Fruit fly (Drosophila melanogaster) whole organism, pupa: ENCODE data around the gene CG12811.

Experiments used
- CG10348 ChIP-seq: fragments of 200-800 bp; sonication (Bioruptor generic); IDR thresholded peaks from 2 replicates; pipeline ENCODE4 v1.3.6; 2022; ENCODE audit warnings: missing biosample characterization, missing genetic modification characterization
- CG12605 ChIP-seq: fragments of 200-800 bp; sonication (Bioruptor generic); IDR thresholded peaks from 2 replicates; pipeline ENCODE4 v1.3.6; 2022; ENCODE audit warnings: missing biosample characterization, missing genetic modification characterization
- CG13204 ChIP-seq: fragments of 200-800 bp; sonication (Bioruptor generic); optimal IDR thresholded peaks from 2 replicates; lab custom pipeline; 2018; ENCODE audit warnings: missing biosample characterization, mild to moderate bottlenecking, missing genetic modification characterization, moderate library complexity
- CG14655 ChIP-seq: fragments of 200-800 bp; sonication (Bioruptor generic); optimal IDR thresholded peaks from 3 replicates; lab custom pipeline; 2017; ENCODE audit warnings: mild to moderate bottlenecking, missing biosample characterization, missing genetic modification reagents, missing genetic modification characterization
- CG15710 ChIP-seq: fragments of 200-800 bp; sonication (Bioruptor generic); optimal IDR thresholded peaks from 2 replicates; lab custom pipeline; 2018; ENCODE audit warnings: missing biosample characterization, mild to moderate bottlenecking, missing genetic modification characterization, moderate library complexity
- CG17806 ChIP-seq: fragments of 200-800 bp; sonication (Bioruptor generic); optimal IDR thresholded peaks from 2 replicates; lab custom pipeline; 2018; ENCODE audit warnings: missing biosample characterization, mild to moderate bottlenecking, missing genetic modification characterization, moderate library complexity
- CG32121 ChIP-seq: fragments of 200-800 bp; sonication (Bioruptor generic); IDR thresholded peaks from 2 replicates; pipeline ENCODE4 v1.3.6; 2022; ENCODE audit warnings: missing biosample characterization, missing genetic modification characterization
- CG34367 ChIP-seq: fragments of 200-800 bp; sonication (Bioruptor generic); optimal IDR thresholded peaks from 2 replicates; lab custom pipeline; 2018; ENCODE audit warnings: missing biosample characterization, mild to moderate bottlenecking, missing genetic modification characterization
- CG4496 ChIP-seq: fragments of 200-800 bp; sonication (Bioruptor generic); IDR thresholded peaks from 3 replicates; pipeline ENCODE4 v1.3.6; 2022; ENCODE audit warnings: missing biosample characterization, missing genetic modification characterization
- CG8159 ChIP-seq: fragments of 200-800 bp; sonication (Bioruptor generic); optimal IDR thresholded peaks from 3 replicates; lab custom pipeline; 2018; ENCODE audit warnings: missing biosample characterization, mild to moderate bottlenecking, missing genetic modification characterization, moderate library complexity
- CG8301 ChIP-seq: fragments of 200-800 bp; sonication (Bioruptor generic); optimal IDR thresholded peaks from 2 replicates; lab custom pipeline; 2018; ENCODE audit warnings: missing biosample characterization, mild to moderate bottlenecking, missing genetic modification characterization
- CG9948 ChIP-seq: fragments of 200-800 bp; sonication (Bioruptor generic); optimal IDR thresholded peaks from 2 replicates; lab custom pipeline; 2018; ENCODE audit warnings: missing biosample characterization, mild to moderate bottlenecking, missing genetic modification characterization, moderate library complexity
- D1 ChIP-seq: fragments of 200-800 bp; sonication (Bioruptor generic); optimal IDR thresholded peaks from 2 replicates; lab custom pipeline; 2018; ENCODE audit warnings: missing biosample characterization, mild to moderate bottlenecking, missing genetic modification characterization, moderate library complexity
- EcR ChIP-seq: fragments of 200-800 bp; sonication (Bioruptor generic); optimal IDR thresholded peaks from 3 replicates; lab custom pipeline; 2019; ENCODE audit warnings: missing biosample characterization, missing genetic modification characterization, mild to moderate bottlenecking, moderate library complexity, missing genetic modification reagents
- Ets98B ChIP-seq: fragments of 200-800 bp; sonication (Bioruptor generic); IDR thresholded peaks from 2 replicates; pipeline ENCODE4 v1.3.6; 2022; ENCODE audit warnings: missing biosample characterization, missing genetic modification characterization
- Pif1A ChIP-seq: fragments of 200-800 bp; sonication (Bioruptor generic); optimal IDR thresholded peaks from 3 replicates; lab custom pipeline; 2016; ENCODE audit warnings: missing biosample characterization, missing genetic modification characterization
- Pif1B ChIP-seq: fragments of 200-800 bp; sonication (Bioruptor generic); optimal IDR thresholded peaks from 3 replicates; lab custom pipeline; 2016; ENCODE audit warnings: missing biosample characterization, missing genetic modification characterization
- Snoo ChIP-seq: fragments of 200-800 bp; sonication (Bioruptor generic); optimal IDR thresholded peaks from 3 replicates; lab custom pipeline; 2017; ENCODE audit warnings: missing biosample characterization, mild to moderate bottlenecking, missing genetic modification characterization, inconsistent platforms
- fd96Ca ChIP-seq: fragments of 200-800 bp; sonication (Bioruptor generic); IDR thresholded peaks from 3 replicates; pipeline ENCODE4 v1.3.6; 2022; ENCODE audit warnings: missing biosample characterization, missing genetic modification characterization
- gl ChIP-seq: fragments of 200-800 bp; sonication (Bioruptor generic); optimal IDR thresholded peaks from 2 replicates; lab custom pipeline; 2018; ENCODE audit warnings: missing biosample characterization, mild to moderate bottlenecking, missing genetic modification characterization
- rn ChIP-seq: fragments of 200-800 bp; sonication (Bioruptor generic); IDR thresholded peaks from 2 replicates; pipeline ENCODE4 v1.3.6; 2022; ENCODE audit warnings: missing biosample characterization, missing genetic modification characterization

Gene CG12811

DNA sequence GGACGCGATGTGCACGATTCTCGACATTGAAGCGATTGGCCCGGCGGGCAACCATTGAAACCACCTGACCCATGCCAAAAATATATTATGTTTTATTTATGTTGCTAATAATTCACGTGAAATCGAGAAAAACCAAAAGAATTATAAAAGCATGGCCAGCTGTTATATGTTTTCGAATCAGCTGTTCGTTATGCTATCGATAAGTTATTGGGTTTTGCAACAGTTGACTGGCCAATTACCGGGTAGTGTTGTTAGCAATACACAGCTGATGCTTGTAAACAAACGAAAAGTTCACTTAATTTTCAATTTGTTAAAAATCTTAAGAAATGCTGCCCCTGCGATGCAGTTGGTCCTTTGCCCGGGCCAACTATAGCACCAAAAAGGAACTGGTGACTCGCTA lies 3.3 kb downstream of the CG12811 start, which contains the start of the genes CG11722 and mtTFB2:
Gene CG11722 (minus strand): TSS at position 200 of the 400 bp plus-strand sequence.
Gene mtTFB2 (plus strand): TSS at position 232 of the 400 bp plus-strand sequence.
- no peak for TF ChIP-seq CG12605
- no peak for TF ChIP-seq CG8301 (tag; lab: Kevin White, UChicago)
- no peak for TF ChIP-seq D1 (tag; lab: Kevin White, UChicago)
- TF ChIP-seq EcR (GFP tag; lab: Kevin White, UChicago) = no peak
- TF ChIP-seq Snoo (tag; lab: Kevin White, UChicago) = no peak
- no peak for TF ChIP-seq Ets98B (GFP tag; lab: Robert Waterston, UW)
- TF ChIP-seq CG10348 (GFP tag; lab: Robert Waterston, UW) = no peak
- no peak for TF ChIP-seq CG13204 (GFP tag; lab: Kevin White, UChicago)
- no peak for TF ChIP-seq Pif1B (GFP tag; lab: Kevin White, UChicago)
- TF ChIP-seq CG17806 (tag; lab: Kevin White, UChicago) = no peak
- TF ChIP-seq fd96Ca (GFP tag; lab: Robert Waterston, UW) = no peak
- TF ChIP-seq rn = no peak
- TF ChIP-seq CG8159 (tag; lab: Kevin White, UChicago) = no peak
- no peak for TF ChIP-seq CG4496 (GFP tag; lab: Robert Waterston, UW)
- no peak for TF ChIP-seq CG32121 (GFP tag; lab: Robert Waterston, UW)
- no peak for TF ChIP-seq gl
- TF ChIP-seq CG34367 = no peak
- no peak for TF ChIP-seq CG14655 (GFP tag; lab: Kevin White, UChicago)

DNA sequence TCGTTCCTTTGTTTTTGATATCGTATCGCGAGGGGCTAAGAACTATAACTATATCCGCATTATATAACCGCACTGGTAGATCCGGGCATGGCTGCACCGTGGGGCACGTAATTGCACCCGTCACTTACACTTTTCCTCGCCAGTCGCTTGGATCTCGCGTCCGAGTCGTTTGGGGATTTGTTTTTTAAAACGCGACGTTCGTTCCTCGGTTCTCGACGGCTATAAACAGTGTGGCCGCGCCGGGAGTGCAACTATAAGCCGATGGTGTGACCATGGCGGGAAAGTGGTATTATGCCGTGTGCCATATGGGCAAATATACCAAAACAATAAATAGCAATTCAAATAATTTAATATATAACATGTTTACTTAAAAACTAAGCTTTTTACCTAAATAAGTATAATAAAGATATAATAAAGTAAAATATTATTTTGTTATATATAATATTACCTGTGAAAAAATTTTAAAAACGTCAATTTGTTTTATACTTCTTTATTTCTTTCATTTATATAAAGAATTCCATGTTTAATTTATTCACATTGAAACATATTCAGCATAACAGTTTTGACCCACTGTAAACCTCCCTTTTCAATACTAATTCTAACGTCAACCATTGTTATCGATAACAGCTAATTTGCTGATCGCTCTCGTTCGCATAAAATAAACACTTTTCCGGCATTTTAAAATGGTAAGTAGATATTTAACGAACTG lies 5.8 kb downstream of the CG12811 start, which contains the start of the genes Mical and CG3909:
Gene Mical (minus strand): TSS at position 232 of the 709 bp plus-strand sequence.
Gene CG3909 (plus strand): TSS at position 607 of the 709 bp plus-strand sequence.
- TF ChIP-seq Pif1B (GFP tag; lab: Kevin White, UChicago) = peak; percentile 55
- no peak for TF ChIP-seq Pif1A (GFP tag; lab: Kevin White, UChicago)
- peak; percentile 83 for TF ChIP-seq CG8159 (tag; lab: Kevin White, UChicago)
- TF ChIP-seq CG15710 (tag; lab: Kevin White, UChicago) = peak; percentile 77
- TF ChIP-seq fd96Ca (GFP tag; lab: Robert Waterston, UW) = no peak
- peak; percentile 83 for TF ChIP-seq Ets98B (GFP tag; lab: Robert Waterston, UW)
- no peak for TF ChIP-seq CG14655 (GFP tag; lab: Kevin White, UChicago)
- TF ChIP-seq gl = no peak
- peak; percentile 86 for TF ChIP-seq CG12605
- TF ChIP-seq CG4496 (GFP tag; lab: Robert Waterston, UW) = peak; percentile 89
- no peak for TF ChIP-seq CG13204 (GFP tag; lab: Kevin White, UChicago)
- peak; percentile 78 for TF ChIP-seq CG9948 (tag; lab: Kevin White, UChicago)
- TF ChIP-seq CG10348 (GFP tag; lab: Robert Waterston, UW) = no peak
- peak; percentile 67 for TF ChIP-seq CG34367
- TF ChIP-seq CG8301 (tag; lab: Kevin White, UChicago) = peak; percentile 61
- TF ChIP-seq D1 (tag; lab: Kevin White, UChicago) = peak; percentile 77
- peak; percentile 76 for TF ChIP-seq CG17806 (tag; lab: Kevin White, UChicago)
- TF ChIP-seq CG32121 (GFP tag; lab: Robert Waterston, UW) = peak; percentile 84
- TF ChIP-seq Snoo (tag; lab: Kevin White, UChicago) = peak; percentile 68
- peak; percentile 4 for TF ChIP-seq EcR (GFP tag; lab: Kevin White, UChicago)
- TF ChIP-seq rn = peak; percentile 76

DNA sequence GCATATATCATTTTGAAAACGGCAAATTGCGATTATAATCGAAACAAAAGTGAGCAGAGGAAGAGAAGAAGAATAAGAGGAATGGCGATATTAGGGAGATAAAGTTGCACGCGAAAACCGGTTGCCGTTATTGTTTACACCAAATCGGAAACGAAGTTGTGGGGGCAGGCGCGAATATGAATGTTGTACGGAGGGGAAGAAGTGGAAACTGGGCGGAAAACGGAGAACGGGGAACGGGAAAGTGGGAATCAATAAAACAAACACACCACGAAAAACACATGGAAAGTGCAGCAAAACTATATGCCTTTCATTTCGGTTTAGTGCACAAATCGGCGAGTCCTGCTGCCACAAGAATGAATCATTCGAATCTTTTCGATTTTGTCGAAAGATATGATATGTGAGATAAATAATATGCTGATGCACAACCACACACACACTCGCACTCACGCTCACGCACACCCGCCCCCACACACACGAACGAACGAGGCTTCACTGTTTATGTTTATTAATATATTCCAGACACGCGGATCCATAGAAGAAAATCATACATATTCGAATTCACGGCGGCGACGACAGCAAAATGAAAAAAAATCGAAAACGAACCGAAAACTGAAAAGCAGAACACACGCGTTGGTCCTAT lies 6.5 kb downstream of the CG12811 start:
- TF ChIP-seq Pif1A (GFP tag; lab: Kevin White, UChicago) = no peak
- TF ChIP-seq CG13204 (GFP tag; lab: Kevin White, UChicago) = no peak
- TF ChIP-seq CG32121 (GFP tag; lab: Robert Waterston, UW) = no peak
- no peak for TF ChIP-seq EcR (GFP tag; lab: Kevin White, UChicago)
- TF ChIP-seq CG10348 (GFP tag; lab: Robert Waterston, UW) = no peak
- TF ChIP-seq CG9948 (tag; lab: Kevin White, UChicago) = no peak
- no peak for TF ChIP-seq CG8301 (tag; lab: Kevin White, UChicago)
- no peak for TF ChIP-seq CG14655 (GFP tag; lab: Kevin White, UChicago)
- TF ChIP-seq, all 21 proteins: peak for 0

DNA sequence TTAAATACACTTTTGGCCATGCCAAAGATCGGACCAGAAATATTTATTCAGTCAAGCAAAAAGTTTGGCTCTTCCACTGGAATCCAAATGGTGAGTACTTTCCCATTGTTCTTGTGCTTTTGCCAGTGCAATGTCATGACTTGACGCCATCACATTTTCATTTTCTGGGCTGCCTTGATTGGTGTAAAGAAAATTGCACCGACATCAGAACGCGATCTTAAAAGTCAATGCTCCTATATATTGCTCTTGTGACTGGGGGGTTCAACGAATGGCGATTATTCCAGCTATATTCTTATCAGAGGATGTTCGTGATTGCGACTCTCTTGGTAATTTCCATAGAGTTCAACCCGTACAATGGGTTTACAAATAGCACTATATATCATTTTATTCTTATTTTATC lies 8.1 kb downstream of the CG12811 start:
- no peak for TF ChIP-seq CG9948 (tag; lab: Kevin White, UChicago)
- TF ChIP-seq EcR (GFP tag; lab: Kevin White, UChicago) = peak; percentile 95

DNA sequence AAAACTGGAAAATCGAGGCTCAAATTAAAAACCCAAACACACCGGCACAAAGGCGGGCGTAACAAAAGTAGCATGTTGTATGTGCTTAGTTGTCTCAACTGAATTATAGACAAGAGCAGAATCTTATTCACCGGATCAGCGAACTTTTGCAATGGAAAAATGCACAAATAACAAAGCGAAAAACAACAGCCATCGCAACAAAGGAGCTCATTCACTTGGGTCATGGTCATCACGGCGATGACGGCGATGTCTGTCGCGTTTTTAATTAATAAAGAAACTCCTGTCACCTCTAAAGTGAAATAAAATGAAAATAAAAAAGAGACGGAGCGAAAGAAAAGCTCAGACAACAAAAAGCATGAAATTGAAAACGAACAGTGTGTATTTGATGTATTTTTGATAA lies 9.4 kb downstream of the CG12811 start:
- TF ChIP-seq EcR (GFP tag; lab: Kevin White, UChicago) = peak; percentile 92
- TF ChIP-seq CG9948 (tag; lab: Kevin White, UChicago) = no peak
- TF ChIP-seq CG10348 (GFP tag; lab: Robert Waterston, UW) = no peak
- TF ChIP-seq CG17806 (tag; lab: Kevin White, UChicago) = no peak
- TF ChIP-seq CG15710 (tag; lab: Kevin White, UChicago) = no peak
